Worm (Caenorhabditis elegans): ENCODE data around the gene fbxa-47.
A peak's percentile ranks its signal among the peaks of the same experiment; 100 is the strongest.

Gene fbxa-47

ce11 chrIII:2240471-2240870, 8.2 kb upstream of the fbxa-47 start, which contains the start of gene srz-56:
Gene srz-56, plus strand, starts transcription at chrIII:2240771.
- TF ChIP-seq hlh-30 (tag; optimal IDR thresholded peaks at IDR 0.05; ENCODE audit: insufficient read depth) = no peak
- TF ChIP-seq sox-2 (GFP tag; IDR thresholded peaks at IDR 0.05) = no peak
- no peak for TF ChIP-seq ceh-18 (tag; optimal IDR thresholded peaks at IDR 0.05)
- no peak for TF ChIP-seq lin-11 (tag; optimal IDR thresholded peaks at IDR 0.05)
- TF ChIP-seq che-1 (tag; optimal IDR thresholded peaks at IDR 0.05) = no peak
- TF ChIP-seq madf-2 (tag; optimal IDR thresholded peaks at IDR 0.05) = no peak
- TF ChIP-seq zip-5 (tag; optimal IDR thresholded peaks at IDR 0.05) = no peak
- no peak for TF ChIP-seq pha-2 (tag; optimal IDR thresholded peaks at IDR 0.05)
- TF ChIP-seq unc-86 (tag; optimal IDR thresholded peaks at IDR 0.05) = no peak
- no peak for TF ChIP-seq K02D7.2 (tag; optimal IDR thresholded peaks at IDR 0.05)
- no peak for TF ChIP-seq Y22D7AL.16 (tag; optimal IDR thresholded peaks at IDR 0.05)
- TF ChIP-seq fax-1 (tag; optimal IDR thresholded peaks at IDR 0.05) = no peak
- TF ChIP-seq hlh-15 (tag; optimal IDR thresholded peaks at IDR 0.05) = no peak
- no peak for TF ChIP-seq mec-3 (tag; optimal IDR thresholded peaks at IDR 0.05; ENCODE audit: borderline replicate concordance)
- TF ChIP-seq dve-1 (tag; optimal IDR thresholded peaks at IDR 0.05) = no peak
- TF ChIP-seq odd-2 (tag; optimal IDR thresholded peaks at IDR 0.05) = no peak
- TF ChIP-seq fkh-10 (GFP tag; optimal IDR thresholded peaks at IDR 0.05) = no peak
- no peak for TF ChIP-seq ceh-31 (tag; optimal IDR thresholded peaks at IDR 0.05)

- no peak for TF ChIP-seq zip-5 (tag; optimal IDR thresholded peaks at IDR 0.05)
- peak; percentile 13 for TF ChIP-seq elt-2 (tag; optimal IDR thresholded peaks at IDR 0.05)
- no peak for TF ChIP-seq ceh-22 (tag; optimal IDR thresholded peaks at IDR 0.05)
Observed at ce11 chrIII:2239587-2240144, 7.4 kb upstream of the fbxa-47 start, which contains the start of gene C39B5.10. Gene C39B5.10, minus strand, starts transcription at chrIII:2239637.

ce11 chrIII:2234192-2234934, 2.1 kb upstream of the fbxa-47 start, which contains the start of gene C39B5.2:
Gene C39B5.2, plus strand, starts transcription at chrIII:2234884.
- TF ChIP-seq rnt-1 (tag; optimal IDR thresholded peaks at IDR 0.05) = no peak
- TF ChIP-seq hlh-30 (tag; optimal IDR thresholded peaks at IDR 0.05; ENCODE audit: insufficient read depth) = peak; percentile 65
- TF ChIP-seq nhr-11 (tag; optimal IDR thresholded peaks at IDR 0.05) = no peak
- TF ChIP-seq tbx-7 (tag; optimal IDR thresholded peaks at IDR 0.05) = no peak
- TF ChIP-seq lin-11 (tag; optimal IDR thresholded peaks at IDR 0.05) = no peak
- no peak for TF ChIP-seq sox-4 (tag; optimal IDR thresholded peaks at IDR 0.05)
- no peak for TF ChIP-seq unc-86 (tag; optimal IDR thresholded peaks at IDR 0.05)
- no peak for TF ChIP-seq pag-3 (tag; optimal IDR thresholded peaks at IDR 0.05; ENCODE audit: borderline replicate concordance)
- TF ChIP-seq sdc-2 (tag; optimal IDR thresholded peaks at IDR 0.05) = no peak
- no peak for TF ChIP-seq gmeb-2 (tag; optimal IDR thresholded peaks at IDR 0.05)
- peak; percentile 53 for TF ChIP-seq tbx-2 (tag; optimal IDR thresholded peaks at IDR 0.05)
- no peak for TF ChIP-seq F13H6.1 (tag; optimal IDR thresholded peaks at IDR 0.05)
- TF ChIP-seq pha-4 (tag; optimal IDR thresholded peaks at IDR 0.05) = no peak
- TF ChIP-seq pax-1 (tag; optimal IDR thresholded peaks at IDR 0.05) = no peak
- no peak for TF ChIP-seq odd-2 (tag; optimal IDR thresholded peaks at IDR 0.05)
- no peak for TF ChIP-seq pqm-1 (tag; optimal IDR thresholded peaks at IDR 0.05)
- peak; percentile 33 for TF ChIP-seq ceh-31 (tag; optimal IDR thresholded peaks at IDR 0.05)
- TF ChIP-seq ets-4 (tag; optimal IDR thresholded peaks at IDR 0.05) = no peak
- no peak for TF ChIP-seq ceh-18 (tag; optimal IDR thresholded peaks at IDR 0.05)
- no peak for TF ChIP-seq npax-4 (tag; optimal IDR thresholded peaks at IDR 0.05)
- TF ChIP-seq ceh-45 (GFP tag; IDR thresholded peaks at IDR 0.05) = no peak
- TF ChIP-seq fax-1 (tag; optimal IDR thresholded peaks at IDR 0.05) = no peak
- no peak for TF ChIP-seq hlh-13 (GFP tag; optimal IDR thresholded peaks at IDR 0.05)
- TF ChIP-seq hlh-8 (tag; optimal IDR thresholded peaks at IDR 0.05) = no peak
- TF ChIP-seq unc-42 (tag; optimal IDR thresholded peaks at IDR 0.05) = no peak
- TF ChIP-seq ref-2 (tag; optimal IDR thresholded peaks at IDR 0.05) = peak; percentile 67
- no peak for TF ChIP-seq elt-4 (tag; optimal IDR thresholded peaks at IDR 0.05)
- TF ChIP-seq K02D7.2 (tag; optimal IDR thresholded peaks at IDR 0.05) = no peak
- no peak for TF ChIP-seq ztf-16 (tag; optimal IDR thresholded peaks at IDR 0.05)
- no peak for TF ChIP-seq mec-3 (tag; optimal IDR thresholded peaks at IDR 0.05; ENCODE audit: borderline replicate concordance)
- TF ChIP-seq ttx-3 (tag; optimal IDR thresholded peaks at IDR 0.05) = no peak
- TF ChIP-seq che-1 (tag; optimal IDR thresholded peaks at IDR 0.05) = no peak

Measured in whole organism, late embryonic.